Fruit fly (Drosophila melanogaster): ENCODE measurements around the gene Mad.

The Mad gene

DNA sequence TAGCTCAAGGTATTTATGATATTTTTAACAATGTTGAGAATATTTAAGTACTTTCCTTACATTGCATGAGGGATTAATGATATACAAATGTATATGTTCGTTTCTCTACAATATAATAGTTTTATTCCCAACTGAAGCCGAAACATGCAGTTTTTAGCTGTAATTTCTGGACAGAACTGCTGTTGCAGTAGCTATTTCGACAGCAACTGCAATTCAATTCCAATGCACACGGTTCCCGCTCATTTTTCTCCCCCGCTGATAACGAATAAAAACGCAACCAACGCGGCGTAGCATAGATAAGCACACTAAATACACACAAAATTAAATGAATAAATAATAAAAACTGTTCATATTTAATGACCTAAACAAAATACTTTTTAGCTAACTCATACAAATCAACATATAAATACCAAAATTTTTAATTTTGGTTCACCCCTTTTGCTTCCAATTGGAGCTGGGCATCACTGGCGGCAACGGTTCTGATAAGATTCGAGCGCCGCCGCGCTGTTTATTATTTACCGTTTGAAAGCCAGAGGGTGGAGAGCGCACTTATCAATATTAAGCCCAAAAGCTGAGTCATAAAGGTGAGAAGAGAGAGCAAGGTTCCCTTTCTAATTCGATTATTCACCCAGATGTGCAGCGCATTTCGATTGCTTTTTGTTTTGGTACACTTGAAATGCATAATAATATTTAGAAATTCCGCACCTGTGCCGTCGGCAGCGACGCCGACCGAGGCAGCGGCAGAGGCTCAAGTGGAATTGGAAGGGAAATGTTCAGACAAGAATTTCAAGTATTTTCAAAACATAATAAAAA is 977 bp downstream of the Mad start:
- TF ChIP-seq CG8478 (optimal IDR thresholded peaks at IDR 0.05) = no peak
- TF ChIP-seq CTCF (optimal IDR thresholded peaks at IDR 0.05) = no peak

DNA sequence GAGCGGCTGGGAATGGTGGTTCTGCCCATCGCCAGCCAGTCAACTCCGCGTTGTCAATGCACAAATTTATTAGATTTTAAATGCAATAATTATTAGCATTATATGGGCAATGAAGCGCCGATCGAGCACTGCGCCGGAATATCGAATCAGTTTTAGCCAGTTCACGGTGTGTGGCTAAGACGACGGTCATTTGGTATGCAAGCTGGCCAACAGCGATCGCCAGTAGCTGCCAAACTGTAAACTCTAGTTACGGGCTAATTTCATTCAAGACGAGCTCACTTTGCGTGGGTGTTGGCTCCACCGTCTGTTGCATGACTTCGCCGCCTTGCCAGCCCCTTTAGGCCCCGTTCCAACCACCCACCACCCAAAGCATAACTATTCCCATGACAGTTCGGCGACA is 3.6 kb downstream of the Mad start:
- TF ChIP-seq CTCF (optimal IDR thresholded peaks at IDR 0.05) (no peak), CG8478 (optimal IDR thresholded peaks at IDR 0.05) (no peak)

DNA sequence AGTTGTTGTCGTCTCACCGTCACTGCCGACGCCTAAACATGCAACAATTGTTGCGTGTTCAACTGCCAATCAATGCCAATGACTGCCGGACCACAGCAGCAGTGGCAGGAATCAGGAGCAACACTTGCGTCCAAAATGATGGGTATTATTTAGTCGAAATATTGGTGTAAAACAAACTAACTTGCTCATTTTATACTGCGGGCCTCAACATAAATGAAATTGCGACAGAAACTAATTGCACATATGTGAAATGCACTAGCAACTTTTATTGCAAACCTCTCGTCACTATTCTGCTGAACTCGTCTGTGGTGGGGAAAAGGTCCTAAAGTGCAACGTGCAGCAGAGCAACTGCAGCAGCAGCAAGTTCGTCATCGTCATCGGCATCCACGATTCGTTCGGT is 4.7 kb downstream of the Mad start:
- TF ChIP-seq CG8478 (optimal IDR thresholded peaks at IDR 0.05) (no peak), CTCF (optimal IDR thresholded peaks at IDR 0.05) (no peak)

DNA sequence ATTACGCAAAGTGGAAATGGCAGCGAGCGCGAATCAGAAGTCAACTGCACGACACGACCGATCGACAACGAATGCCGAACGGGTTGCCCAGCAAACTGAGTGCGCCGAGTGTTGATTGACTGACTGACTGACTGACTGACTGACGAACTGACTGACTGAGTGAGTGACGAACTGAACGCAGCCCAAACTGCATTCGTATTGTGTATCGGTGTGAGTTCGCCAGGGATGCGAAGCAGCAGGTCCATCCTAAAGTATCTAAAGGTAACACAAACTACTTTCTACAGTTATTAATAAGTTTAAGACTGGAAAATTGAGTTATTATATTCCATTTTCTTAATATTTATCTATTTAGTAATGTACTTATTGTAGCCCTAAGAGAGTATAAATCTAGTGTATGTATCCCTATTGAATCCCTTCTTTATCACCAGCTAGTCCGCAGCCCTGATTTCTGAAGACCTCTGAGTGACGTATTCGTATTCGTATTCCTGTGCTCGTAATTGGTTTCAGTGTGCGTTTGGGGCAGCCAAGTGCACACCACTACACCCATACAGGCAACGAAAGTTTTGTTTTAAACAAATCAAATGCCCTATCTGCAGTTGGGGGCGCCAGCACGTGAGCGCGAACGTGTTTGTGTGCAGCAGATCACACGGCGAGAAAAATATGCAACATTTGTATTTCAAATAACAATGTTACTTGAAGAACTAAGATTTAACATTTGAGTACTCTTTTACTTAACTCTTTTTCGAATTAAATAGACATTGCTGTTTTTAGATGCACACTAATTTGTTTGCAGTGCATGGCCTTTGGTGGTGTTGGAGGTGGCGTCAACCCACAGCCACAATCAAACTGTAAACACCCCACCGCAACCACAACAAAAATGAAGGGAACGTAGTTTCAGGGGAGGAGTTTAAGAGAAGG is 6.5 kb downstream of the Mad start:
- TF ChIP-seq CG8478 (optimal IDR thresholded peaks at IDR 0.05) (no peak), CTCF (optimal IDR thresholded peaks at IDR 0.05) (no peak)

DNA sequence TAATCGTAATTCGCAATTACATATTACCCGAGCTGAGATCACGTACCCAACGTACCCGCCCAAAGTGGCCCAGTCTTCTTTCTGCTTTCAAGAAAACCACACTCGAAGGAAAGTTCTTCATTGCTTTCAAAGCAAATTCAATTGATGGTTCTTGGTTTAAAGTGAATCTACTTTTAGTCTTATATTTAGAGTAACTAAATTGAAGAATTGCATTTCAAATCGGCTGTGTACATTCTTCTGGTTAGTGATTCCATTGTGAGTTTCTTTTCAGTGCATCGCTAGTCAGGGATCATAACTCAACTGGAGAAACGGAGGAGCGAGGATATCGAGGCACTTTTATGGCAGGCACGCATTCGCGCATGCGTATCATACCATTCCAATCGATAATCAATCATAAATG is 7.8 kb downstream of the Mad start:
- TF ChIP-seq CG8478 (optimal IDR thresholded peaks at IDR 0.05) = no peak
- TF ChIP-seq CTCF (optimal IDR thresholded peaks at IDR 0.05) = no peak

DNA sequence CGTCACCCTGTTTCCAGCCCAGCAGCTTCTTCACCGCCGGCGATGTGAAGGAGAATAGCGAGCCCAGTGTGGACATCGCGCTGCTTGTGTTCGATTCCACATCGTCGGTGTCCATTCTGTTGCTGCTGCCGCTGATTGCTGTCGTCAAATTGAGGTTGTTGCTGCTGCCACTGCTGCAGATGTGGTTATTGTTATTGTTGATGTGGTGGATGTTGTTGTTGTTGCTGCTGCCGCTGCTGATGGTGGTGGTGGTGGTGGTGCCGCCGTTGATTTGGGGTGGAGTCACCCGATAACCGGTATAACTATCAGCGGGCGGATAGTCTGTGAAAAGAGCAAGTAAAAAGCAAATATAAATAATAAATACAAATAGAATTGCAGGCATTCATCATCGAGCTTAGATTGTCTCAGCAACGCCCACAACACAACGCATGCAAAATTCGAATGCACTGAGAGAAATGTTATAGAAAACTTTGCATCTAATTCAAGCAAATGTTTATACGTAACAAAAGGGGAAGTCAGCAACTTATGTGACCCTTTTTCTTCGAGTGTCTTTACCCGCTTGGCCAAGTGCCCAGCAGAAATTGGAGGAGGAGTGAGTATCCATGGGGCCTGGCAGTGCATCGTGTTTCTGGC is 10.4 kb downstream of the Mad start:
- no peak for TF ChIP-seq CG8478 (optimal IDR thresholded peaks at IDR 0.05)
- TF ChIP-seq CTCF (optimal IDR thresholded peaks at IDR 0.05) = no peak

DNA sequence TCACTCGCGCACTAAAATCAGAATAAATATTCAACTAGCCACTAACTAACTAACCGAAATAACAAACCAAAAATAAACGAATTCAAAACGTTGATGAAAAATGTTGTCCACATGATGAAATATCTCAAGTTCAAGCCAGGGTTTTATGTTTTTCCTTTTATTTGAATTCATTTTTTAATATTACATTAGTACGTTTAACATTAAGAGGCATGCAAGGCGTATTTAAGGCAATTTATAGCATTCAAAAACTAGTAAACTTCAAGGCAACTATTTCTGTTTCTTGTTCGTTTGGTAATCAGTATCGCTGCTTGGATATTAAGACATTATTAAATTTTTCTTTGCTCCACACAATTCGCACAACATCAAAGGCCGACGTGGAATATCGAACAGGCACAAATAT is 13.5 kb downstream of the Mad start:
- no peak for TF ChIP-seq CTCF (optimal IDR thresholded peaks at IDR 0.05)
- no peak for TF ChIP-seq CG8478 (optimal IDR thresholded peaks at IDR 0.05)

DNA sequence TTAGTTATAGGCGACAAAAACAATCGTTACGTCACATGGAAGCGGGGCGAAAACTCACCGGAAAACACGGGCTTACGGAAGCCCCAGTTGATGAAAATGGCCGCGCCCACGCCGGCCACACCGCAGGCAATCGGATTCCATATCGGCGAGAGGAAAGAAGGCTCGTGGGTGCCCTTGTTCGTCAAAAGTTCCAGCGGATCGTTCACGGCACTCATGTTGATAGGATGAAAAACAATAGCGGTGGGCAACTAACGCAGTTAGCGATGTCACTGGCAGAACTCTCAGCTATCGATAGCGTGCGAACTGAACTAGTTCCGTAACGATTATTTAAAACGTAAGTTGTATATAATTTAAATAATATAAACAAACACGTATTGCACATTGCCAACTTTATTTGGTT is 14.0 kb downstream of the Mad start, which contains the start of gene ND-B14.5B:
Gene ND-B14.5B, minus strand, starts transcription at position 379 of the 400 bp plus-strand sequence.
- TF ChIP-seq CG8478 (optimal IDR thresholded peaks at IDR 0.05) (no peak), CTCF (optimal IDR thresholded peaks at IDR 0.05) (no peak)

DNA sequence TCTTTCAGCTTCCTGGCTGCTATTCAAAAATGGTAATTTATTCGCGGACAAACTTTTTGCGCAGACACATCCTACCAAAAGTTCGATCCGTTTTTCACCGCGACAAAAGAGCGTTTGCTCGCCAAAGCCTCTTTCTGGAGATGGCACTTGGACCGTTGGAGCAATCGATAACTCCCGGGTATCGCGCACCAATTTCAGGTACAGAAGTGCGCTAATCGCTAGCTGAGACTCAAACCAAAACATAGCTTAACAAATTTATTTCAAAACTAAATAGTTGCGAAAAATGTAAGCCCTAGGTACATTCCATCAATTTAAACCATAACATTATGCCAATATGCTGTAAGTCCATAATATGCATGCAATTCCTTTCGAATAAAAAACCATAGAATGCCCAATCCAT is 14.7 kb downstream of the Mad start, which contains the start of gene toc:
Gene toc, minus strand, starts transcription at position 78 of the 400 bp plus-strand sequence.
- TF ChIP-seq CG8478 (optimal IDR thresholded peaks at IDR 0.05) = no peak
- peak; percentile 40 to 41 for TF ChIP-seq CTCF (optimal IDR thresholded peaks at IDR 0.05)

DNA sequence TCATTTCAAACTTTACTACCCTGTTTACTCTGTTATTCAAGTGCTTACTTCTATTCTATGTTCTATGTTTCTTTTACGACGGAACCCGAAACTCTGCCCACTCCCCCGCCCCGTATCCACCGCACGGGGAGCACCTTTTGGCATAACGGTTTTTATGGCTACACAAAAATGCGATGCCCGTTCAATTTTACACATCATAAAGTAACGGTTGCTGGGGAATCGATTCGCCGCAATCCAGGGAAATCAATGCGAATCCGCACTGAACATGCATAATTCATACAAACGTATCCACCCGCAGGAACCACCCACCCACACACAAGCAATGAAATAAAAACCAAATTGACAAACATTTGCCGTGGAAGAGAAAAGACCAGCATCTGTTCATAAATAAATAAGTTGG is 15.5 kb downstream of the Mad start:
- TF ChIP-seq CG8478 (optimal IDR thresholded peaks at IDR 0.05) (no peak), CTCF (optimal IDR thresholded peaks at IDR 0.05) (no peak)

DNA sequence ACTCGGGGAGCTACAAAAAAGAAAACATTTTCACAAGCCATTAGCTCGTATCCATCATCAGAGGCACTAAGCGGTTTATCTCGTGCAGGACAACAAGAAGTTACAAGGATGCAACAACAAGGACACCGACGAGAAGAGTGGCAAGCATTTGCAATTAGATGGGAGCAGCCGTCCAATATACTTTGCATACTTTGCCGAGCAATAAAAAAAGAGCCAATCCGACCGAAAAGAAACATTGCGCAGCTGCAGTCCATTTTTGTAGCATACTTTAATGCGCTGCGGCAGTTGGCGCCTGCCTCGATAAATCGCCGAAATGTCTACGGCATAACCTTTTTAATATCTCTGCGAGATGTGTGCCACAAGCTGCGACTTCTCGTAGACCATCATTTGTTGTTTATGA is 27.8 kb downstream of the Mad start:
- TF ChIP-seq CG8478 (optimal IDR thresholded peaks at IDR 0.05) (no peak), CTCF (optimal IDR thresholded peaks at IDR 0.05) (no peak)

DNA sequence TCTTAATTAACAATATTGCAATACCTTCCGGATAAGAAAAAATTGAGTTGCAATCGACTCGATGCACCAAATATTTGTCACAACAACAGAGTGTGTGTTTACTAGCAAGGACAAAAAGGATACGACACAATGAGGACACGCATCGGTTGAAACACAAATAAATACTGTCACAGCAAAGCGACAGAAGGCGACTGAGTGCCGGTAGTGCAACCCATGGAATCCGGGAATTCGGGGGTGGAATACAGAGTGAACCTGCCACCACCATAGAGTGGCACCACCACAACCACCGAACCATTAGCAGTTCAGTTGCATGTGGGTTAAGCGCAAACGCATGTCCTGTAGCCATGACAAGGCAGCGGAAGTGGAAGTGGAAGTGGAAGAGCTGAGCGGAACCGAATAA is 29.0 kb downstream of the Mad start:
- TF ChIP-seq CG8478 (optimal IDR thresholded peaks at IDR 0.05) (no peak), CTCF (optimal IDR thresholded peaks at IDR 0.05) (no peak)

DNA sequence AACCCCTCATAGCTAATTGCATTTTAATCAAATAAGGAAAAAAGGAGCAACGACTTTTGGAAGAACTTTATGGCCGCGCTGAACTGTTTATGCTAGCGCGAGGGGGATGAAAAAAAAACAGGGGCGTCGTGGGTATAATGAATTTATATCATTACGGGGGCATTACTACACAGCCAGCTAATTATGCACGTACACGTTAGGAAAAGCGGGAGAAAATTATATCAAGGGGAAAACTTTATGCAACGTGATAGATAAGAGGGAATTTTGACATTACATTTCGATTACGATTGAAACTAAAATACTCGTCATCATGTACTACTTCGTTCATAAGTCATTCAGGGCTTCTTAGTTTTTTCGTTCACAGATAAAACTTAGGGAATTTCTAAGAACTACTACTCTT is 31.1 kb downstream of the Mad start, which contains the start of gene CG15403:
Gene CG15403, plus strand, starts transcription at position 301 of the 400 bp plus-strand sequence.
- TF ChIP-seq CTCF (optimal IDR thresholded peaks at IDR 0.05) (no peak), CG8478 (optimal IDR thresholded peaks at IDR 0.05) (no peak)

DNA sequence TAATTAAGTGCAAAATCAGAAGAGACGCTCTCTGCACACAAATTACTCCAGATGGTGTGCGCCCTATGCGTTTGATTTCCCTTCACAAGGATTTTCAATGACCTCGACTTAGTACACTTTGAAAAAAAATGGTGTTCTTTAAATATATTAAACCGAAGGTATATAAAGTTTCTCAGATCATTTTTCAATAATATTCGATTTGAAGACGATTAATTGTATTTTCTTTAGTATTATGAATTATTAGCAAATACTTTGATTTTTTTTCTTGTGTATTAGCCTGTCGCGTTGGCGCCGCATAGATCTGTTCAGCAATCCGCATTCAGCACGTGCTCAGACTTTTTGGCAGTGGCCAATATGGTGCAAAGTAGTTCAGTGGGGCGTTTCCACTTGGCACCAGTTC is 31.6 kb downstream of the Mad start:
- TF ChIP-seq CTCF (optimal IDR thresholded peaks at IDR 0.05) (no peak), CG8478 (optimal IDR thresholded peaks at IDR 0.05) (no peak)

DNA sequence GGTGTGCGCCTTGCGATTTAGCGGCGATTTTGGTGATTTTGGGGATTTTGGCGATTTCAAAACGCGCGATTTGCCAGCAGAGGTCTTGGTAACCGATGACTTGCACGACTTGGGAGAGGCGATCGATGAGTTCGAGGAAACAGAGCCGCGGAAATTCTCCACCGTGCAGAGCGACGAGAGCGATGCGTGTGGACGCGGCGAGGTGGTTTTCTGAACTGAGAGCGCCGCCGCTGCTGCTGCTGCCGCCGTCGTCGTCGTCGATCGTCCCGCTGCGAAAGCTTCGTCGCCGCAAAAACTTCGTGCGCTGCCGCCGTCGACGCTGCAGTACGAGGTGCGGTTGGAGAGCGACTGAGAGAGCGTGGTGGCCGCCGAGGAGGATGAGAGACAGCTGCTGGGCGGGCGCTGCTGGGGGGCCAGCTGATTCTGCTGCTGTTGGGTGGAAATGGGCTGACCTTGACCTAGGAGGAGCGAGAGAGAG is 34.9 kb downstream of the Mad start:
- TF ChIP-seq CG8478 (optimal IDR thresholded peaks at IDR 0.05) (no peak), CTCF (optimal IDR thresholded peaks at IDR 0.05) (no peak)

Data from S2 (cell line).